Worm (Caenorhabditis elegans) whole organism, L4 larva: ENCODE data around the gene C17G10.1.

ENCODE experiments used
- D1046.2 ChIP-seq: fragments of 200-800 bp; sonication (Bioruptor generic); IDR thresholded peaks from 2 replicates; pipeline ENCODE4 v1.3.6; 2022; ENCODE audit warnings: missing genetic modification characterization, missing compliant biosample characterization
- R02D3.7 ChIP-seq: fragments of 150-350 bp; sonication (generic microtip); optimal IDR thresholded peaks from 3 replicates; lab custom pipeline; 2014; ENCODE audit warnings: missing biosample characterization, missing genetic modification characterization
- T20F7.1 ChIP-seq: fragments of 200-800 bp; sonication (Bioruptor generic); optimal IDR thresholded peaks from 2 replicates; lab custom pipeline; 2018; ENCODE audit warnings: mild to moderate bottlenecking, missing genetic modification characterization, missing compliant biosample characterization
- Y105C5A.15 ChIP-seq: fragments of 200-800 bp; sonication (Bioruptor generic); IDR thresholded peaks from 2 replicates; pipeline ENCODE4 v1.3.6; 2022; ENCODE audit warnings: missing genetic modification characterization, missing compliant biosample characterization
- Y5F2A.4 ChIP-seq: fragments of 200-800 bp; sonication (Bioruptor generic); optimal IDR thresholded peaks from 2 replicates; lab custom pipeline; 2018; ENCODE audit warnings: mild to moderate bottlenecking, missing genetic modification characterization, missing compliant biosample characterization
- aha-1 ChIP-seq: fragments of 150-350 bp; peaks from one replicate; lab custom pipeline; 2014; ENCODE audit warnings: missing biosample characterization, missing genetic modification characterization
- ama-1 ChIP-seq: fragments of 150-350 bp; optimal IDR thresholded peaks from 2 replicates; lab custom pipeline; 2014; ENCODE audit warnings: inconsistent platforms, mixed read lengths
- ceh-20 ChIP-seq: fragments of 200-800 bp; sonication (Bioruptor generic); IDR thresholded peaks from 2 replicates; pipeline ENCODE4 v1.3.6; 2022; ENCODE audit warnings: missing genetic modification reagents, missing genetic modification characterization, missing compliant biosample characterization
- ceh-32 ChIP-seq: sonication (generic microtip); optimal IDR thresholded peaks from 2 replicates; lab custom pipeline; 2016; ENCODE audit warnings: mild to moderate bottlenecking, missing genetic modification characterization, missing compliant biosample characterization; ENCODE audit not compliant: poor library complexity
- ceh-62 ChIP-seq: sonication (generic microtip); optimal IDR thresholded peaks from 2 replicates; lab custom pipeline; 2017; ENCODE audit warnings: missing biosample characterization, missing genetic modification characterization
- ceh-82 ChIP-seq: sonication (generic microtip); optimal IDR thresholded peaks from 2 replicates; lab custom pipeline; 2017; ENCODE audit warnings: missing biosample characterization, missing genetic modification characterization
- cey-2 ChIP-seq: sonication (generic microtip); optimal IDR thresholded peaks from 3 replicates; lab custom pipeline; 2017; ENCODE audit warnings: missing genetic modification characterization, mild to moderate bottlenecking, missing compliant biosample characterization, antibody characterized with exemption, borderline replicate concordance; ENCODE audit not compliant: insufficient read depth
- daf-16 ChIP-seq, 3 experiments: sonication (generic microtip); optimal IDR thresholded peaks; 2 replicates each; lab custom pipeline; 2016 to 2017; ENCODE audit warnings: missing genetic modification characterization in 3 of 3, missing genetic modification reagents in 3 of 3, mild to moderate bottlenecking in 2 of 3, missing compliant biosample characterization in 2 of 3, missing biosample characterization in 1 of 3, moderate library complexity in 1 of 3
- dmd-6 ChIP-seq: fragments of 200-800 bp; sonication (Bioruptor generic); IDR thresholded peaks from 2 replicates; pipeline ENCODE4 v1.3.6; 2022; ENCODE audit warnings: missing genetic modification reagents, missing genetic modification characterization, missing compliant biosample characterization
- dve-1 ChIP-seq: sonication (generic microtip); optimal IDR thresholded peaks from 2 replicates; lab custom pipeline; 2017; ENCODE audit warnings: antibody characterized with exemption, mild to moderate bottlenecking, missing genetic modification characterization, missing compliant biosample characterization; ENCODE audit not compliant: insufficient read depth
- fos-1 ChIP-seq: fragments of 150-350 bp; optimal IDR thresholded peaks from 2 replicates; lab custom pipeline; 2014; ENCODE audit warnings: missing biosample characterization, missing genetic modification characterization
- gei-8 ChIP-seq: fragments of 200-800 bp; sonication (Bioruptor generic); optimal IDR thresholded peaks from 2 replicates; lab custom pipeline; 2018; ENCODE audit warnings: mild to moderate bottlenecking, missing genetic modification characterization, missing compliant biosample characterization
- hlh-11 ChIP-seq: fragments of 200-800 bp; sonication (Bioruptor generic); optimal IDR thresholded peaks from 2 replicates; lab custom pipeline; 2018; ENCODE audit warnings: mild to moderate bottlenecking, missing genetic modification characterization, missing compliant biosample characterization
- lin-1 ChIP-seq: fragments of 200-800 bp; sonication (Bioruptor generic); IDR thresholded peaks from 2 replicates; pipeline ENCODE4 v1.3.6; 2022; ENCODE audit warnings: missing genetic modification reagents, missing genetic modification characterization, missing compliant biosample characterization
- lin-13 ChIP-seq: fragments of 150-350 bp; optimal IDR thresholded peaks from 2 replicates; lab custom pipeline; 2014; ENCODE audit warnings: missing biosample characterization, missing genetic modification reagents, missing genetic modification characterization
- lin-29 ChIP-seq: fragments of 200-800 bp; sonication (Bioruptor generic); IDR thresholded peaks from 2 replicates; pipeline ENCODE4 v1.3.6; 2022; ENCODE audit warnings: missing genetic modification reagents, missing genetic modification characterization, missing compliant biosample characterization
- mdl-1 ChIP-seq, 2 experiments: fragments of 150-350 bp in 1 of 2; sonication (generic microtip) in 1 of 2; optimal IDR thresholded peaks; 2 replicates each; lab custom pipeline; 2014 to 2017; ENCODE audit warnings: missing biosample characterization in 2 of 2, missing genetic modification characterization in 2 of 2
- mxl-3 ChIP-seq: fragments of 200-800 bp; sonication (Bioruptor generic); optimal IDR thresholded peaks from 2 replicates; lab custom pipeline; 2018; ENCODE audit warnings: mild to moderate bottlenecking, missing genetic modification characterization, missing compliant biosample characterization
- nhr-102 ChIP-seq: sonication (generic microtip); optimal IDR thresholded peaks from 2 replicates; lab custom pipeline; 2016; ENCODE audit warnings: mild to moderate bottlenecking, missing genetic modification characterization, moderate library complexity, missing compliant biosample characterization
- nhr-11 ChIP-seq: fragments of 150-350 bp; optimal IDR thresholded peaks from 2 replicates; lab custom pipeline; 2014; ENCODE audit warnings: missing biosample characterization, missing genetic modification characterization
- nhr-28 ChIP-seq: fragments of 150-350 bp; optimal IDR thresholded peaks from 2 replicates; lab custom pipeline; 2014; ENCODE audit warnings: missing biosample characterization, missing genetic modification characterization
- nhr-42 ChIP-seq: fragments of 200-800 bp; sonication (Bioruptor generic); IDR thresholded peaks from 2 replicates; pipeline ENCODE4 v1.3.6; 2022; ENCODE audit warnings: missing genetic modification characterization, missing compliant biosample characterization
- nhr-48 ChIP-seq: sonication (generic microtip); optimal IDR thresholded peaks from 2 replicates; lab custom pipeline; 2016; ENCODE audit warnings: mild to moderate bottlenecking, missing genetic modification characterization, missing compliant biosample characterization
- nhr-77 ChIP-seq: fragments of 150-350 bp; optimal IDR thresholded peaks from 2 replicates; lab custom pipeline; 2014; ENCODE audit warnings: missing biosample characterization, missing genetic modification characterization
- php-3 ChIP-seq: fragments of 200-800 bp; sonication (Bioruptor generic); IDR thresholded peaks from 2 replicates; pipeline ENCODE4 v1.3.6; 2022; ENCODE audit warnings: missing genetic modification reagents, missing genetic modification characterization, missing compliant biosample characterization
- pqm-1 ChIP-seq: sonication (generic microtip); optimal IDR thresholded peaks from 2 replicates; lab custom pipeline; 2017; ENCODE audit warnings: missing biosample characterization, missing genetic modification characterization
- saeg-2 ChIP-seq: fragments of 200-800 bp; sonication (Bioruptor generic); IDR thresholded peaks from 2 replicates; pipeline ENCODE4 v1.3.6; 2022; ENCODE audit warnings: missing genetic modification reagents, missing genetic modification characterization, missing compliant biosample characterization
- set-16 ChIP-seq: fragments of 200-800 bp; sonication (Bioruptor generic); IDR thresholded peaks from 2 replicates; pipeline ENCODE4 v1.3.6; 2022; ENCODE audit warnings: missing genetic modification reagents, missing genetic modification characterization, missing compliant biosample characterization
- tra-1 ChIP-seq: fragments of 200-800 bp; sonication (Bioruptor generic); IDR thresholded peaks from 2 replicates; pipeline ENCODE4 v1.3.6; 2022; ENCODE audit warnings: missing genetic modification reagents, missing genetic modification characterization, missing compliant biosample characterization
- unc-62 ChIP-seq, 3 experiments: fragments of 150-350 bp in 1 of 3; sonication (generic microtip); optimal IDR thresholded peaks in 2 of 3; peaks in 1 of 3; 1 replicate in 1 of 3; 2 replicates in 2 of 3; lab custom pipeline; 2014 to 2017; ENCODE audit warnings: missing biosample characterization in 3 of 3, missing genetic modification characterization in 3 of 3, missing genetic modification reagents in 3 of 3, missing genotype in 1 of 3
- zfp-2 ChIP-seq: sonication (generic microtip); optimal IDR thresholded peaks from 2 replicates; lab custom pipeline; 2016; ENCODE audit warnings: mild to moderate bottlenecking, missing genetic modification characterization, missing compliant biosample characterization
- zip-2 ChIP-seq: fragments of 150-350 bp; optimal IDR thresholded peaks from 2 replicates; lab custom pipeline; 2014; ENCODE audit warnings: missing biosample characterization, missing genetic modification characterization

Gene C17G10.1

DNA sequence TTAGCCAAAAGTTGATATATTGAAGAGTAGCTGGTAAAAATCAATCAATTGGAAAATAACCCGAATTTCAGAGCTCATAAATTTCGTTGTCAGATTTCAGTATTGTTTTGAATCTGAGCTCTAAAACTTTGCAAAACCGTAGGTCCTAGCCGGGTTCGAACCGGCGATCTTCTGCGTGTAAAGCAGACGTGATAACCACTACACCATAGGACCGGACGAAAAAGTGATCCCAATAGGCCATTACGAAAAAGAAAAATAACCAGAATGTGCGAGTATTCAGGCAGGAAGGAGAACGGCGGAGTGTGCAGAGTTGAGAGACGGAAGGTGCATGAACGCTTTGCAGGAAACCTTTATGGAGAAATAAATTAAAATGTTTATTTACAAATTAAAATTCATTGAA is 19.3 kb upstream of the C17G10.1 start (continued):
- TF ChIP-seq gei-8 (GFP tag; lab: Kevin White, UChicago) (peak; percentile 4), zfp-2 (no peak), Y105C5A.15 (GFP tag; lab: Robert Waterston, UW) (peak; percentile 83), cey-2 (tag; lab: Kevin White, UChicago) (no peak), D1046.2 (GFP tag; lab: Robert Waterston, UW) (0 out of 2 replicates have a peak, but pooled peaks have one; percentile 53)

- TF ChIP-seq Y105C5A.15 (GFP tag; lab: Robert Waterston, UW), result no peak
- TF ChIP-seq fos-1 (tag; lab: Kevin White, UChicago), result no peak
- no peak for TF ChIP-seq saeg-2 (GFP tag; lab: Robert Waterston, UW)
- no peak for TF ChIP-seq lin-29 (GFP tag; lab: Robert Waterston, UW)
- TF ChIP-seq, all 104 proteins: peak for 0
These were observed 18.3 kb upstream of the C17G10.1 start, which contains the start of gene T25E4.1 for ce11 chrII:5578035-5578434. Gene T25E4.1 (plus strand): TSS chrII:5578335.

ce11 chrII:5578714-5579113 is 17.6 kb upstream of the C17G10.1 start:
- TF ChIP-seq ceh-32, result no peak
- TF ChIP-seq set-16 (GFP tag; lab: Robert Waterston, UW), result peak; percentile 83

- TF ChIP-seq ama-1 (lab: Kevin White, UChicago), result no peak
- TF ChIP-seq unc-62 (GFP tag; optimal IDR thresholded peaks at IDR 0.05 in 1 of 2; lab: Kevin White, UChicago), result no peak
- TF ChIP-seq unc-62 (tag; optimal IDR thresholded peaks at IDR 0.05; lab: Kevin White, UChicago), result no peak
- peak; percentile 76 for TF ChIP-seq aha-1
- TF ChIP-seq nhr-28, result no peak
- no peak for TF ChIP-seq ceh-82
These were observed 17.1 kb upstream of the C17G10.1 start for ce11 chrII:5579236-5579635.

DNA sequence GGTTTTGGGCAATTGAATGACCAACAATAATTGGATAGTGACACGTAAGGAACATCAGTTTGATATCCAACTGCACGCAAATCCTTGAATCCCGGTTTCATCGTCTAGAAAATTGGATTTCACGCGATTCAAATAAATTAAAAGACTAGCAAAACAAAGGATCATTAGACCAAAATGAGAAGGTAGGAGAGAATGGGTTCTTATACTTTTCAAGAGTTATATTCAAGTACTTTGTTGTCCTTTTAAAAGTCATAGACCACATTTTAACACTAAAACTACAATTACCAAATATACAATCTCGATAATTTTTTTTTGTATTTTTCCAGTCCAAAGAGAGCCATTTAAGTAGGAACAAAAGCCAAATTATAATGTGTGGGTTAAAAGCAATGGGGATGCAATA is 14.0 kb upstream of the C17G10.1 start, which contains the start of gene T25E4.2:
TSS of gene T25E4.2 (minus strand) at position 101 of the 400 bp plus-strand sequence.
- TF ChIP-seq ceh-62 (tag; lab: Kevin White, UChicago) (no peak), Y5F2A.4 (GFP tag; lab: Kevin White, UChicago) (no peak), R02D3.7 (tag; lab: Kevin White, UChicago) (no peak), ceh-82 (no peak)

DNA sequence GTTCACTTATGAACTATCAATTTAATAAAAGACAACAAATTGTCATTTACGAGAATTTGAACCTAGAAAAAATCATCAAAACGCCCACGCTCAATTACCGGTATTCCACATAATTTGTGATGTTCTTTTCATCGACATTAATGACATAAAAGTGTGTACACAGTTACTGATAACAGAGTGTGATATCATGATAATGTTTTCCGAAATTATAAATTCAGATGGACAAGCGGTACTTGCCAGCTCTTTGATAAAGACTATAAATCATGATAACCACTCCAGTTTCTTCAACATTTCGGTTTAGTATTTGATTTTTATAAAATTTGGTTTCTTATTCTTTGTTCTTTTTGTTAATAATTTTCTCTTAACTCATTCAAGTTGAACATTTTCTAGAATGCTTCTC is 10.6 kb upstream of the C17G10.1 start, which contains the start of gene lys-8:
TSS of gene lys-8 (plus strand) at position 391 of the 400 bp plus-strand sequence.
- peak; percentile 54 for TF ChIP-seq lin-1 (GFP tag; lab: Robert Waterston, UW)
- TF ChIP-seq mdl-1 (tag; optimal IDR thresholded peaks at IDR 0.05; lab: Kevin White, UChicago), result peak in 1 of 2 experiments; percentile 17
- peak; percentile 13 for TF ChIP-seq lin-13
- peak; percentile 45 for TF ChIP-seq T20F7.1 (GFP tag; lab: Kevin White, UChicago)
- no peak for TF ChIP-seq zip-2 (tag; lab: Kevin White, UChicago)
- peak; percentile 16 for TF ChIP-seq nhr-102 (tag; lab: Kevin White, UChicago)
- TF ChIP-seq nhr-28, result peak; percentile 95
- TF ChIP-seq dmd-6, result peak; percentile 93
- peak; percentile 86 for TF ChIP-seq ceh-20 (GFP tag; lab: Robert Waterston, UW)
- peak; percentile 99 for TF ChIP-seq php-3 (GFP tag; lab: Robert Waterston, UW)
- TF ChIP-seq hlh-11 (tag; lab: Kevin White, UChicago), result peak; percentile 90
- TF ChIP-seq mxl-3 (GFP tag; lab: Kevin White, UChicago), result peak; percentile 35
- TF ChIP-seq pqm-1 (tag; lab: Kevin White, UChicago), result peak; percentile 99
- peak; percentile 89 for TF ChIP-seq dve-1 (tag; lab: Kevin White, UChicago)
- TF ChIP-seq tra-1 (GFP tag; lab: Robert Waterston, UW), result peak; percentile 76; the same call in 1 of the 2 replicates
- TF ChIP-seq nhr-11, result no peak
- TF ChIP-seq Y105C5A.15 (GFP tag; lab: Robert Waterston, UW), result no peak
- peak; percentile 78 for TF ChIP-seq nhr-77 (tag; lab: Kevin White, UChicago)
- TF ChIP-seq nhr-42 (GFP tag; lab: Robert Waterston, UW), result no peak
- peak; percentile 33 for TF ChIP-seq nhr-48 (tag; lab: Kevin White, UChicago)
- no peak for TF ChIP-seq daf-16 (GFP tag; optimal IDR thresholded peaks at IDR 0.05; lab: Kevin White, UChicago)
- TF ChIP-seq daf-16 (tag; optimal IDR thresholded peaks at IDR 0.05; lab: Kevin White, UChicago), result peak; percentile 98
